Fruit fly (Drosophila melanogaster) whole organism, larva: ENCODE results near the gene CG32219.

Experiments
- noc ChIP-seq: fragments of 200-800 bp; sonication (Bioruptor generic); optimal IDR thresholded peaks from 3 replicates; lab custom pipeline; 2019; ENCODE audit warnings: missing biosample characterization, mild to moderate bottlenecking, missing genetic modification characterization, moderate library complexity

Gene CG32219

dm6 chr3L:19951035-19951434, at the start of gene CG32219:
CG32219 (minus strand) TSS chr3L:19951135.
- TF ChIP-seq noc (tag; lab: Kevin White, UChicago), result no peak

- no peak for TF ChIP-seq noc (tag; lab: Kevin White, UChicago)
These were observed 49.3 kb upstream of the CG32219 start, which contains the start of the genes Tom20 and Gabat for dm6 chr3L:20000081-20000736. Tom20 (plus strand) TSS chr3L:20000644. Gabat (minus strand) TSS chr3L:20000686.

dm6 chr3L:19994015-19994414, 43.1 kb upstream of the CG32219 start:
- TF ChIP-seq noc (tag; lab: Kevin White, UChicago), result no peak

- TF ChIP-seq noc (tag; lab: Kevin White, UChicago), result no peak
These were observed 40.8 kb upstream of the CG32219 start, which contains the start of the genes CG7646 and Nca for dm6 chr3L:19991714-19992231. CG7646 (plus strand) TSS chr3L:19991887. Nca (plus strand) TSS chr3L:19991887.

dm6 chr3L:19991120-19991519, 40.2 kb upstream of the CG32219 start, which contains the start of gene fln:
fln (minus strand) TSS chr3L:19991220.
- no peak for TF ChIP-seq noc (tag; lab: Kevin White, UChicago)

- TF ChIP-seq noc (tag; lab: Kevin White, UChicago), result no peak
These were observed 38.0 kb upstream of the CG32219 start, which contains the start of gene Csas for dm6 chr3L:19988891-19989290. Csas (minus strand) TSS chr3L:19988991.

- no peak for TF ChIP-seq noc (tag; lab: Kevin White, UChicago)
These were observed 34.8 kb upstream of the CG32219 start, which contains the start of the genes hale and schuy for dm6 chr3L:19985768-19986167. hale (minus strand) TSS chr3L:19985868. schuy (plus strand) TSS chr3L:19986093.

dm6 chr3L:19981385-19981784, 30.4 kb upstream of the CG32219 start, which contains the start of gene CG17732:
CG17732 (plus strand) TSS chr3L:19981685.
- no peak for TF ChIP-seq noc (tag; lab: Kevin White, UChicago)

dm6 chr3L:19979592-19979991, 28.7 kb upstream of the CG32219 start, which contains the start of gene CG14182:
CG14182 (minus strand) TSS chr3L:19979812.
- TF ChIP-seq noc (tag; lab: Kevin White, UChicago), result no peak

- no peak for TF ChIP-seq noc (tag; lab: Kevin White, UChicago)
These were observed 27.2 kb upstream of the CG32219 start for dm6 chr3L:19978088-19978487.

dm6 chr3L:19968725-19969598, 18.0 kb upstream of the CG32219 start:
- no peak for TF ChIP-seq noc (tag; lab: Kevin White, UChicago)

- no peak for TF ChIP-seq noc (tag; lab: Kevin White, UChicago)
These were observed 10.9 kb upstream of the CG32219 start for dm6 chr3L:19961805-19962204.

- TF ChIP-seq noc (tag; lab: Kevin White, UChicago), result no peak
These were observed 4.8 kb upstream of the CG32219 start, which contains the start of gene CG42263 for dm6 chr3L:19955699-19956098. CG42263 (minus strand) TSS chr3L:19955799.

dm6 chr3L:19954426-19954825, 3.5 kb upstream of the CG32219 start, which contains the start of gene CG42654:
CG42654 (minus strand) TSS chr3L:19954526.
- TF ChIP-seq noc (tag; lab: Kevin White, UChicago), result no peak

dm6 chr3L:19953612-19954011, 2.7 kb upstream of the CG32219 start, which contains the start of gene CG42655:
CG42655 (minus strand) TSS chr3L:19953712.
- no peak for TF ChIP-seq noc (tag; lab: Kevin White, UChicago)
